Worm (Caenorhabditis elegans) whole organism, early embryonic: ENCODE measurements around the gene ZK228.13.

Source experiments
- B0310.2 ChIP-seq: sonication (generic microtip); optimal IDR thresholded peaks from 2 replicates; lab custom pipeline; 2016; ENCODE audit warnings: mild to moderate bottlenecking, missing genetic modification characterization, missing compliant biosample characterization
- ama-1 ChIP-seq: fragments of 150-350 bp; optimal IDR thresholded peaks from 2 replicates; lab custom pipeline; 2014
- ets-7 ChIP-seq: sonication (generic microtip); optimal IDR thresholded peaks from 2 replicates; lab custom pipeline; 2016; ENCODE audit warnings: missing genotype, missing genetic modification characterization, missing compliant biosample characterization
- hmbx-1 ChIP-seq: sonication (generic microtip); optimal IDR thresholded peaks from 2 replicates; lab custom pipeline; 2016; ENCODE audit warnings: mild to moderate bottlenecking, missing genetic modification characterization, missing compliant biosample characterization
- tbx-37 ChIP-seq: fragments of 200-800 bp; sonication (Bioruptor generic); conservative IDR thresholded peaks from 2 replicates; pipeline ENCODE4 v1.3.6; 2022; ENCODE audit warnings: missing genetic modification reagents, missing genetic modification characterization, missing compliant biosample characterization
- tra-4 ChIP-seq: sonication (generic microtip); optimal IDR thresholded peaks from 2 replicates; lab custom pipeline; 2017; ENCODE audit warnings: missing genetic modification characterization, missing compliant biosample characterization

DNA sequence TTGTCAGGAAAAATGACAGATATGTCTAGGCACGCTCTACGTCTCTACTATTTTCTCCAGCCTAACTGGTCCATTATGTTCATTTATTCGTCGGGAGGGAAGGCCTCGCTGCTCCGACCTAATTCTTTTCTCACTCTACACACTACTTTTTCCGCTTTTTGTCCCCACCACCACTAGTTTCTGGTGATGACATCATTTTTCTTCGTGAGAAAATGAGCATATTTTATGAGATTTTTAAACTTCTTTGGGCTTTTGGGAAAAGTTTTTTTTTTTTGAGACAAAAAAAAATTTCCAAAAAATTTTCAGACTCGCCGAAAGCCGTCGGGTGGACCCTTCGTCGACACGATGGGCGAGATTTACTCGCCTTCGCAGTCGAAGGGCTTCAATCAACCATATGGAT lies 24.0 kb upstream of the ZK228.13 start, which contains the start of gene slo-1:
- no peak for TF ChIP-seq ama-1
- TF ChIP-seq B0310.2 (tag; lab: Kevin White, UChicago): no peak
- TF ChIP-seq ets-7 (tag; lab: Kevin White, UChicago): no peak
- no peak for TF ChIP-seq tbx-37 (GFP tag; lab: Robert Waterston, UW)
- no peak for TF ChIP-seq hmbx-1 (tag; lab: Kevin White, UChicago)
- TF ChIP-seq tra-4: no peak
